Worm (Caenorhabditis elegans) whole organism, L3 larva: Measurements from ENCODE around the gene bath-10.

ENCODE experiments used
- R02D3.7 ChIP-seq: fragments of 150-350 bp; optimal IDR thresholded peaks from 2 replicates; lab custom pipeline; 2014; ENCODE audit warnings: missing biosample characterization, missing genetic modification characterization
- aly-2 ChIP-seq: fragments of 150-350 bp; optimal IDR thresholded peaks from 2 replicates; lab custom pipeline; 2014; ENCODE audit warnings: missing biosample characterization, missing genetic modification characterization
- egl-27 ChIP-seq: sonication (generic microtip); optimal IDR thresholded peaks from 4 replicates; lab custom pipeline; 2017; ENCODE audit warnings: missing biosample characterization, missing genetic modification reagents, missing genetic modification characterization
- elt-1 ChIP-seq: fragments of 150-350 bp; optimal IDR thresholded peaks from 2 replicates; lab custom pipeline; 2014; ENCODE audit warnings: missing biosample characterization, missing genetic modification characterization
- mdl-1 ChIP-seq: fragments of 150-350 bp; optimal IDR thresholded peaks from 2 replicates; lab custom pipeline; 2014; ENCODE audit warnings: missing biosample characterization, missing genetic modification characterization
- nfya-1 ChIP-seq: sonication (generic microtip); optimal IDR thresholded peaks from 2 replicates; lab custom pipeline; 2017; ENCODE audit warnings: missing genetic modification characterization, mild to moderate bottlenecking, missing compliant biosample characterization, antibody characterized with exemption, moderate library complexity; ENCODE audit not compliant: insufficient read depth
- nhr-11 ChIP-seq: fragments of 150-350 bp; optimal IDR thresholded peaks from 2 replicates; lab custom pipeline; 2014; ENCODE audit warnings: missing biosample characterization, missing genetic modification characterization
- nhr-23 ChIP-seq: fragments of 150-350 bp; optimal IDR thresholded peaks from 2 replicates; lab custom pipeline; 2014; ENCODE audit warnings: missing biosample characterization, missing genetic modification reagents, missing genetic modification characterization
- nhr-25 ChIP-seq: sonication (generic microtip); optimal IDR thresholded peaks from 2 replicates; lab custom pipeline; 2017; ENCODE audit warnings: missing biosample characterization, missing genetic modification characterization
- nhr-28 ChIP-seq: fragments of 150-350 bp; optimal IDR thresholded peaks from 2 replicates; lab custom pipeline; 2014; ENCODE audit warnings: missing biosample characterization, missing genetic modification characterization
- skn-1 ChIP-seq: fragments of 150-350 bp; optimal IDR thresholded peaks from 2 replicates; lab custom pipeline; 2014; ENCODE audit warnings: missing biosample characterization, missing genetic modification characterization
- snpc-4 ChIP-seq: fragments of 150-350 bp; optimal IDR thresholded peaks from 2 replicates; lab custom pipeline; 2014; ENCODE audit warnings: missing biosample characterization, missing genetic modification characterization
- zag-1 ChIP-seq: fragments of 150-350 bp; optimal IDR thresholded peaks from 2 replicates; lab custom pipeline; 2014; ENCODE audit warnings: missing biosample characterization, missing genetic modification characterization

DNA sequence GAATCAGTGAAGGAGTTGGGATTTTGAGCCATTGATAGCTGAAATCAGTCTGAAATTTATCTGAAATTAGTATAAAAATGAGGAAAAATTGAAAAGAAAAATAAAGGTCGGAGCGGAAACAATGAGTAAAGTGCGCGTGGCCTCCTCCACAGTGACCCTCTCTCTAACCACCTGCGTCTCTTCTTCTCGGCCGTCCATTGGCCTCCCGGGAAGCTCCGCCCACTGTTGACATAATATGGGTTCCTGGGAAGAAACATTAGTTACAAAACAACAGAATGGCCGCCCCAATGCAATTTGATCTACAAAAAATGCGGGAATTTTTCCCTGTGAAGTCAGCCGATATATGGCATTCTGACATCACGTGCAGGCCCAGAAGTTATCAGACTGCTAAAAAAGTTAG is 4.8 kb upstream of the bath-10 start, which contains the start of gene Y49F6C.8:
- no peak for TF ChIP-seq R02D3.7 (tag; lab: Kevin White, UChicago)
- TF ChIP-seq zag-1 (tag; lab: Kevin White, UChicago), result no peak
- TF ChIP-seq elt-1, result no peak
- TF ChIP-seq mdl-1, result no peak
- no peak for TF ChIP-seq nhr-25 (tag; lab: Kevin White, UChicago)
- TF ChIP-seq nhr-28 (tag; lab: Kevin White, UChicago), result no peak
- no peak for TF ChIP-seq nhr-11
- TF ChIP-seq nfya-1, result peak; percentile 96
- TF ChIP-seq aly-2 (tag; lab: Kevin White, UChicago), result no peak
- no peak for TF ChIP-seq egl-27
- no peak for TF ChIP-seq snpc-4 (tag; lab: Kevin White, UChicago)
- no peak for TF ChIP-seq nhr-23 (tag; lab: Kevin White, UChicago)
- TF ChIP-seq skn-1 (tag; lab: Kevin White, UChicago), result no peak
